Worm (Caenorhabditis elegans) whole organism, L3 larva: ENCODE data around the gene rad-50.

Experiments used
- ZK546.5 ChIP-seq: sonication (generic microtip); optimal IDR thresholded peaks from 2 replicates; lab custom pipeline; 2017; ENCODE audit warnings: missing biosample characterization, missing genetic modification characterization
- aly-2 ChIP-seq: fragments of 150-350 bp; optimal IDR thresholded peaks from 2 replicates; lab custom pipeline; 2014; ENCODE audit warnings: missing biosample characterization, missing genetic modification characterization
- ama-1 ChIP-seq: fragments of 150-350 bp; optimal IDR thresholded peaks from 2 replicates; lab custom pipeline; 2018
- ceh-16 ChIP-seq: sonication (generic microtip); optimal IDR thresholded peaks from 2 replicates; lab custom pipeline; 2017; ENCODE audit warnings: missing biosample characterization, missing genetic modification characterization
- ceh-28 ChIP-seq: fragments of 150-350 bp; optimal IDR thresholded peaks from 2 replicates; lab custom pipeline; 2014; ENCODE audit warnings: missing biosample characterization, missing genetic modification reagents, missing genetic modification characterization
- daf-12 ChIP-seq: fragments of 150-350 bp; optimal IDR thresholded peaks from 2 replicates; lab custom pipeline; 2014; ENCODE audit warnings: missing biosample characterization, missing genetic modification reagents, missing genetic modification characterization
- egl-27 ChIP-seq: sonication (generic microtip); optimal IDR thresholded peaks from 4 replicates; lab custom pipeline; 2017; ENCODE audit warnings: missing biosample characterization, missing genetic modification reagents, missing genetic modification characterization
- egl-5 ChIP-seq: fragments of 150-350 bp; optimal IDR thresholded peaks from 2 replicates; lab custom pipeline; 2017; ENCODE audit warnings: missing biosample characterization, missing genetic modification reagents, missing genetic modification characterization, inconsistent platforms
- elt-1 ChIP-seq: fragments of 150-350 bp; optimal IDR thresholded peaks from 2 replicates; lab custom pipeline; 2014; ENCODE audit warnings: missing biosample characterization, missing genetic modification characterization
- elt-2 ChIP-seq: sonication (generic microtip); optimal IDR thresholded peaks from 2 replicates; lab custom pipeline; 2016; ENCODE audit warnings: missing genetic modification reagents, mild to moderate bottlenecking, missing genetic modification characterization, missing compliant biosample characterization
- elt-3 ChIP-seq, 3 experiments: fragments of 150-350 bp in 1 of 3; sonication (generic microtip) in 2 of 3; optimal IDR thresholded peaks; 2 replicates in 2 of 3; 4 replicates in 1 of 3; lab custom pipeline; 2014 to 2017; ENCODE audit warnings: missing biosample characterization in 3 of 3, missing genetic modification characterization in 3 of 3
- eor-1 ChIP-seq, 2 experiments: fragments of 150-350 bp; optimal IDR thresholded peaks; 2 replicates each; lab custom pipeline; 2014 to 2018; ENCODE audit warnings: missing biosample characterization in 2 of 2, missing genetic modification characterization in 2 of 2
- fkh-10 ChIP-seq: sonication (generic microtip); optimal IDR thresholded peaks from 2 replicates; lab custom pipeline; 2017; ENCODE audit warnings: missing biosample characterization, missing genetic modification reagents, missing genetic modification characterization
- hmg-11 ChIP-seq: sonication (generic microtip); optimal IDR thresholded peaks from 2 replicates; lab custom pipeline; 2016; ENCODE audit warnings: missing genetic modification characterization, missing compliant biosample characterization
- jun-1 ChIP-seq: fragments of 150-350 bp; optimal IDR thresholded peaks from 2 replicates; lab custom pipeline; 2014; ENCODE audit warnings: missing biosample characterization, missing genetic modification reagents, missing genetic modification characterization
- lin-15B ChIP-seq: fragments of 150-350 bp; optimal IDR thresholded peaks from 2 replicates; lab custom pipeline; 2014; ENCODE audit warnings: missing biosample characterization, missing genetic modification characterization
- lin-39 ChIP-seq: fragments of 150-350 bp; optimal IDR thresholded peaks from 2 replicates; lab custom pipeline; 2018; ENCODE audit warnings: missing biosample characterization, missing genetic modification reagents, missing genetic modification characterization
- nhr-11 ChIP-seq: fragments of 150-350 bp; optimal IDR thresholded peaks from 2 replicates; lab custom pipeline; 2014; ENCODE audit warnings: missing biosample characterization, missing genetic modification characterization
- nhr-12 ChIP-seq: fragments of 150-350 bp; optimal IDR thresholded peaks from 2 replicates; lab custom pipeline; 2014; ENCODE audit warnings: missing biosample characterization, missing genetic modification characterization
- nhr-23 ChIP-seq: fragments of 150-350 bp; optimal IDR thresholded peaks from 2 replicates; lab custom pipeline; 2014; ENCODE audit warnings: missing biosample characterization, missing genetic modification reagents, missing genetic modification characterization
- nhr-237 ChIP-seq: fragments of 150-350 bp; optimal IDR thresholded peaks from 2 replicates; lab custom pipeline; 2014; ENCODE audit warnings: missing biosample characterization, missing genetic modification characterization
- nhr-25 ChIP-seq: sonication (generic microtip); optimal IDR thresholded peaks from 2 replicates; lab custom pipeline; 2017; ENCODE audit warnings: missing biosample characterization, missing genetic modification characterization
- nhr-43 ChIP-seq: sonication (generic microtip); optimal IDR thresholded peaks from 2 replicates; lab custom pipeline; 2016; ENCODE audit warnings: mild to moderate bottlenecking, missing genetic modification characterization, missing compliant biosample characterization; ENCODE audit not compliant: poor library complexity, severe bottlenecking
- nhr-67 ChIP-seq: fragments of 150-350 bp; optimal IDR thresholded peaks from 2 replicates; lab custom pipeline; 2014; ENCODE audit warnings: missing biosample characterization, missing genetic modification characterization
- nhr-77 ChIP-seq: fragments of 150-350 bp; optimal IDR thresholded peaks from 2 replicates; lab custom pipeline; 2014; ENCODE audit warnings: missing biosample characterization, missing genetic modification characterization
- pha-4 ChIP-seq: fragments of 150-350 bp; optimal IDR thresholded peaks from 2 replicates; lab custom pipeline; 2014; ENCODE audit warnings: missing biosample characterization, missing genetic modification reagents, missing genetic modification characterization
- pqm-1 ChIP-seq: fragments of 150-350 bp; optimal IDR thresholded peaks from 2 replicates; lab custom pipeline; 2017; ENCODE audit warnings: missing biosample characterization, missing genetic modification characterization, inconsistent platforms
- sea-2 ChIP-seq: fragments of 150-350 bp; sonication (generic microtip); optimal IDR thresholded peaks from 4 replicates; lab custom pipeline; 2014; ENCODE audit warnings: missing biosample characterization, missing genetic modification reagents, missing genetic modification characterization
- snpc-4 ChIP-seq: fragments of 150-350 bp; optimal IDR thresholded peaks from 2 replicates; lab custom pipeline; 2014; ENCODE audit warnings: missing biosample characterization, missing genetic modification characterization
- ztf-11 ChIP-seq: fragments of 150-350 bp; optimal IDR thresholded peaks from 2 replicates; lab custom pipeline; 2014; ENCODE audit warnings: missing biosample characterization, missing genetic modification characterization

rad-50 gene

ce11 chrV:12294091-12294490 is 48.6 kb downstream of the rad-50 start:
- TF ChIP-seq sea-2 (GFP tag; lab: Kevin White, UChicago) (no peak), lin-39 (tag; lab: Kevin White, UChicago) (no peak), hmg-11 (tag; lab: Kevin White, UChicago) (no peak), nhr-77 (no peak), lin-15B (tag; lab: Kevin White, UChicago) (no peak), nhr-25 (peak; percentile 4), ztf-11 (tag; lab: Kevin White, UChicago) (no peak), egl-27 (tag; lab: Kevin White, UChicago) (no peak), elt-3 (tag; optimal IDR thresholded peaks at IDR 0.05; lab: Kevin White, UChicago) (peak in 2 of 3 experiments; percentile 23 to 49), fkh-10 (no peak), nhr-237 (tag; lab: Kevin White, UChicago) (no peak)

DNA sequence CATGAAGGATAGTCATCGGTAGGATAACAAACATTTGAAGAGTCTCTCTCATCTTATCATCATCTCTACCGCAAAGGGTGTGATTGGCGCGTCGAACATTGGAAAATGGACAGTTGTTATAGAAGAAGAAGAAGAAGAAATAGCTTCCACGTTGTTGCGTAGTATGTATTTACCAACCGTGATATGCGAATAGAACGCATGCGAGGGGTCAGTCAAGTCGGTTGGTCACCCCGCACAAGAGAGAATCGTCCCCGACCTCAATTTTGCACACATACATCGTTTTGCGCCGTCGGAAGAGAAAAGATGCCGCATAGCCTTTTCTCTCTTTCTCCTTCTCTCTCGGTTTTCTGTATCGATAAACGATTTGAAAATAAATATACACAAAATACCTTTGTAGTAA is 49.6 kb downstream of the rad-50 start:
- TF ChIP-seq nhr-23 (tag; lab: Kevin White, UChicago) (peak; percentile 80), nhr-11 (tag; lab: Kevin White, UChicago) (no peak), nhr-43 (tag; lab: Kevin White, UChicago) (peak; percentile 2)

ce11 chrV:12295520-12295919 is 50.1 kb downstream of the rad-50 start:
- TF ChIP-seq aly-2 (tag; lab: Kevin White, UChicago) (no peak), pqm-1 (no peak), elt-1 (tag; lab: Kevin White, UChicago) (peak; percentile 28), nhr-77 (no peak), nhr-43 (tag; lab: Kevin White, UChicago) (no peak), ZK546.5 (no peak), jun-1 (tag; lab: Kevin White, UChicago) (no peak)

- TF ChIP-seq pqm-1 (peak; percentile 27), elt-2 (tag; lab: Kevin White, UChicago) (peak; percentile 43), elt-1 (tag; lab: Kevin White, UChicago) (no peak), sea-2 (GFP tag; lab: Kevin White, UChicago) (no peak)
Observed at ce11 chrV:12296122-12296521, 50.7 kb downstream of the rad-50 start.

DNA sequence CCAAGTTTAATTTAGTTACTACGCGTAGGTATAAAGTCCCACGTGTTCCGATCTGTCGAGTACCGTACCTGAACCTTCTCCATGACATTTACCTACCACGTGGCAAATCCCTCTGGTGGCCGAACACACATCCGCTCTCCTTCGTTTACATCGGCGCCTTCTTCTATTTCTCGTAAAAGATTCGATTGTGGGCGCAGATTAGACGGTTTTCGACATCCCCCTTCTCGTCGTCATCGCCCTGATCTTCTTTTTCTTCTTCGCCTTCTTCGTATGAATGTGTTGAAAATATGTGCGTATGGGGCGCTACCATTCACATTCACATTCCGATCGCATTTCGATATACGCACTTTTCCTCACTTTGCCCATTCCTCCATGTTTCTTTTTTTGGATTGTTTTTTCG is 51.3 kb downstream of the rad-50 start:
- TF ChIP-seq egl-5 (tag; lab: Kevin White, UChicago) (no peak), nhr-43 (tag; lab: Kevin White, UChicago) (peak; percentile 6), nhr-77 (no peak), snpc-4 (no peak), nhr-237 (tag; lab: Kevin White, UChicago) (no peak), nhr-23 (tag; lab: Kevin White, UChicago) (peak; percentile 5), nhr-25 (peak; percentile 52), elt-1 (tag; lab: Kevin White, UChicago) (peak; percentile 16), nhr-12 (tag; lab: Kevin White, UChicago) (no peak), egl-27 (tag; lab: Kevin White, UChicago) (no peak)

- TF ChIP-seq elt-2 (tag; lab: Kevin White, UChicago) (peak; percentile 72), nhr-67 (no peak), pqm-1 (peak; percentile 59), ama-1 (peak; percentile 49), pha-4 (tag; lab: Kevin White, UChicago) (peak; percentile 33)
Observed at ce11 chrV:12298184-12298583, 52.7 kb downstream of the rad-50 start.

ce11 chrV:12299244-12299766 is 53.9 kb downstream of the rad-50 start:
- TF ChIP-seq nhr-23 (tag; lab: Kevin White, UChicago) (peak; percentile 23), elt-1 (tag; lab: Kevin White, UChicago) (peak; percentile 79), nhr-11 (tag; lab: Kevin White, UChicago) (no peak), nhr-12 (tag; lab: Kevin White, UChicago) (no peak), ceh-28 (no peak), ceh-16 (tag; lab: Kevin White, UChicago) (no peak), pha-4 (tag; lab: Kevin White, UChicago) (peak; percentile 68), daf-12 (tag; lab: Kevin White, UChicago) (no peak), nhr-25 (no peak), eor-1 (tag; optimal IDR thresholded peaks at IDR 0.05; lab: Kevin White, UChicago) (no peak), ztf-11 (tag; lab: Kevin White, UChicago) (no peak), fkh-10 (no peak), egl-27 (tag; lab: Kevin White, UChicago) (no peak), nhr-77 (no peak), lin-15B (tag; lab: Kevin White, UChicago) (no peak)
